Fruit fly (Drosophila melanogaster) whole organism, adult: ENCODE data around the gene CG4297.

Experiments
- CG12768 ChIP-seq: fragments of 200-800 bp; sonication (Bioruptor generic); optimal IDR thresholded peaks from 2 replicates; lab custom pipeline; 2017; ENCODE audit warnings: missing biosample characterization, missing genetic modification characterization, mild to moderate bottlenecking, moderate library complexity, missing genetic modification reagents
- CG7045 ChIP-seq: fragments of 200-800 bp; sonication (Bioruptor generic); optimal IDR thresholded peaks from 2 replicates; lab custom pipeline; 2017; ENCODE audit warnings: missing biosample characterization, mild to moderate bottlenecking, missing genetic modification characterization
- Mnt ChIP-seq: fragments of 200-800 bp; sonication (Bioruptor generic); optimal IDR thresholded peaks from 2 replicates; lab custom pipeline; 2016; ENCODE audit warnings: missing biosample characterization, mild to moderate bottlenecking, missing genetic modification characterization
- bab1 ChIP-seq: fragments of 200-800 bp; sonication (Bioruptor generic); optimal IDR thresholded peaks from 3 replicates; lab custom pipeline; 2019; ENCODE audit warnings: missing biosample characterization, mild to moderate bottlenecking, missing genetic modification characterization, moderate library complexity
- kay ChIP-seq: fragments of 200-800 bp; sonication (Bioruptor generic); peaks from one replicate; lab custom pipeline; 2016; ENCODE audit warnings: missing biosample characterization, missing genetic modification characterization, borderline replicate concordance
- tj ChIP-seq: fragments of 200-800 bp; sonication (Bioruptor generic); optimal IDR thresholded peaks from 3 replicates; lab custom pipeline; 2017; ENCODE audit warnings: missing biosample characterization, mild to moderate bottlenecking, missing genetic modification characterization, moderate library complexity

DNA sequence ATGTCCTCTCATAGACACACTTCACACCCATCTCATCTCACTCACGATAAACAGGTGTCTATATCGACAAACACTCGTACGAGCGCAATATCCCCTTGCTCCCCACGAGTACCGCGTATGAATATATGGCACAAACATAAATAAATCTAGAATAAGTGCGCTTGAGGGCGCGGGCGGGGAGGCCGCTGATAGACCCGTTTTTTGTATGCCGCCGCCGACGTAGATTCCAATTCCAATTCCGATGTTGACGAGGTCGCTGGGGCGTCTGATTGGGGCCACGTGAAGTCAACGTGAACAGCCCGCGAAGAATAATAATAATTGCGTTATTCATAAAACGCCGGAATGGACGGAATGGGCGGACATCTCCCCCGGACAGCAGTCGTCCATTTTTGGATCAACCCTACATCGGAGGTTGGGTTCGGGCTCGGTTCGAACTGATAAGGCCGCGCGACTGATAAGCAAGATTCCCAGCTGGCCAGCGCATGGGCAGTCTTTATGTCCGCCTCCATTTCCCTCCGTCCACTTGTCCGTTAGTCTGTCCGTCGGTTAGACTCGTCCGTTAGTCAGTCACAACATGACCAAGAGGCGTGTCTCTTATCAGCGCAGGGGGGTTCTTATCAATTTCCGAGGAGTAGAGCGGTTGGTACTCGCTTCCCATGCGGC lies 12.4 kb upstream of the CG4297 start:
- TF ChIP-seq kay (GFP tag; lab: Kevin White, UChicago) (peak; percentile 92), tj (GFP tag; lab: Kevin White, UChicago) (peak; percentile 17), bab1 (GFP tag; lab: Kevin White, UChicago) (no peak), CG7045 (GFP tag; lab: Kevin White, UChicago) (peak; percentile 26), CG12768 (GFP tag; lab: Kevin White, UChicago) (peak; percentile 71), Mnt (peak; percentile 83)
